Fruit fly (Drosophila melanogaster): ENCODE data around the gene GluRIIC.

Gene GluRIIC

dm6 chr2L:867899-868605, 45.8 kb upstream of the GluRIIC start, which contains the start of gene aru (continued):
- peak; percentile 55 for TF ChIP-seq CG11504 (tag; optimal IDR thresholded peaks at IDR 0.05)
- TF ChIP-seq CHES-1-like (GFP tag; optimal IDR thresholded peaks at IDR 0.05), result peak; percentile 11
- TF ChIP-seq onecut (GFP tag; IDR thresholded peaks at IDR 0.05), result no peak
- peak; percentile 63 for TF ChIP-seq lab (GFP tag; optimal IDR thresholded peaks at IDR 0.05)
- TF ChIP-seq nerfin-2 (GFP tag; IDR thresholded peaks at IDR 0.05; ENCODE audit: partially characterized antibody), result 0 out of 2 replicates have a peak, but pooled peaks have one; percentile 37
- TF ChIP-seq stc (GFP tag; IDR thresholded peaks at IDR 0.05), result 0 out of 2 replicates have a peak, but pooled peaks have one; percentile 30
- no peak for TF ChIP-seq wor (GFP tag; IDR thresholded peaks at IDR 0.05)
- peak; percentile 19; the same call in 1 of the 2 replicates for TF ChIP-seq sens-2 (GFP tag; IDR thresholded peaks at IDR 0.05)
- TF ChIP-seq Lhr (GFP tag; optimal IDR thresholded peaks at IDR 0.05), result no peak
- TF ChIP-seq CG17359 (tag; optimal IDR thresholded peaks at IDR 0.05), result peak; percentile 51
- no peak for TF ChIP-seq crc (GFP tag; optimal IDR thresholded peaks at IDR 0.05)
- TF ChIP-seq CG18764 (GFP tag; optimal IDR thresholded peaks at IDR 0.05), result no peak
- no peak for TF ChIP-seq CG6654 (GFP tag; optimal IDR thresholded peaks at IDR 0.05)
- peak; percentile 25; the same call in 1 of the 2 replicates for TF ChIP-seq Scr (GFP tag; IDR thresholded peaks at IDR 0.05; ENCODE audit: partially characterized antibody)
- TF ChIP-seq repo (GFP tag; optimal IDR thresholded peaks at IDR 0.05), result peak; percentile 3
- TF ChIP-seq klu (GFP tag; IDR thresholded peaks at IDR 0.05), result no peak
- no peak for TF ChIP-seq CG12744 (GFP tag; optimal IDR thresholded peaks at IDR 0.05)
- TF ChIP-seq Asciz (GFP tag; optimal IDR thresholded peaks at IDR 0.05), result peak; percentile 65
- peak; percentile 22 for TF ChIP-seq CG15601 (tag; optimal IDR thresholded peaks at IDR 0.05)
- peak; percentile 32; the same call in 1 of the 2 replicates for TF ChIP-seq ranshi (GFP tag; IDR thresholded peaks at IDR 0.05)
- peak; percentile 62 for TF ChIP-seq BtbVII (GFP tag; optimal IDR thresholded peaks at IDR 0.05)
- TF ChIP-seq HmgZ (tag; optimal IDR thresholded peaks at IDR 0.05), result peak; percentile 45
- TF ChIP-seq CG6854 (GFP tag; optimal IDR thresholded peaks at IDR 0.05), result peak; percentile 43
- TF ChIP-seq CG1792 (GFP tag; optimal IDR thresholded peaks at IDR 0.05), result no peak
- peak; percentile 49 for TF ChIP-seq dmrt99B (tag; optimal IDR thresholded peaks at IDR 0.05)
- no peak for TF ChIP-seq CG30403 (GFP tag; optimal IDR thresholded peaks at IDR 0.05)
- no peak for TF ChIP-seq Elba2 (GFP tag; optimal IDR thresholded peaks at IDR 0.05)
- TF ChIP-seq tap (tag; optimal IDR thresholded peaks at IDR 0.05), result peak; percentile 46
- TF ChIP-seq fd96Cb (tag; optimal IDR thresholded peaks at IDR 0.05), result peak; percentile 23
- peak; percentile 60 for TF ChIP-seq CG7987 (GFP tag; optimal IDR thresholded peaks at IDR 0.05)
- TF ChIP-seq caup (GFP tag; optimal IDR thresholded peaks at IDR 0.05; ENCODE audit: severe bottlenecking), result peak; percentile 9
- TF ChIP-seq Ets65A (GFP tag), result no peak
- TF ChIP-seq Fer1 (GFP tag; optimal IDR thresholded peaks at IDR 0.05), result peak; percentile 47
- no peak for TF ChIP-seq ham (GFP tag; IDR thresholded peaks at IDR 0.05)
- TF ChIP-seq Gsc (GFP tag; IDR thresholded peaks at IDR 0.05), result no peak
- TF ChIP-seq CG7839 (tag; optimal IDR thresholded peaks at IDR 0.05), result peak; percentile 42
- peak; percentile 30; the same call in 1 of the 2 replicates for TF ChIP-seq Xrp1 (GFP tag; IDR thresholded peaks at IDR 0.05)
- peak in 1 of 3 experiments; percentile 20 for TF ChIP-seq lola (GFP tag; optimal IDR thresholded peaks at IDR 0.05)
- peak; percentile 42 for TF ChIP-seq Blimp-1 (GFP tag; optimal IDR thresholded peaks at IDR 0.05)
- TF ChIP-seq scrt (GFP tag; optimal IDR thresholded peaks at IDR 0.05), result peak; percentile 63
- no peak for TF ChIP-seq prd (optimal IDR thresholded peaks at IDR 0.05)
- 0 out of 3 replicates have a peak, but pooled peaks have one; percentile 15 for TF ChIP-seq prd (GFP tag; IDR thresholded peaks at IDR 0.05)
- TF ChIP-seq hkb (optimal IDR thresholded peaks at IDR 0.05), result no peak
- peak; percentile 74 for TF ChIP-seq hkb (GFP tag; IDR thresholded peaks at IDR 0.05)
- peak; percentile 68; the same call in 1 of the 3 replicates for TF ChIP-seq Dbx (GFP tag; IDR thresholded peaks at IDR 0.05)
- TF ChIP-seq E2f2 (GFP tag; IDR thresholded peaks at IDR 0.05), result peak; percentile 29; the same call in 1 of the 2 replicates
- TF ChIP-seq Drgx (GFP tag; IDR thresholded peaks at IDR 0.05), result peak; percentile 20; the same call in 1 of the 2 replicates
- no peak; the same call in 1 of the 2 replicates for TF ChIP-seq CG32532 (GFP tag; IDR thresholded peaks at IDR 0.05)
- TF ChIP-seq Vsx1 (GFP tag; optimal IDR thresholded peaks at IDR 0.05), result peak; percentile 9
